Worm (Caenorhabditis elegans) whole organism, young adult: ENCODE results near the gene srj-10.

Experiments
- B0019.2 ChIP-seq: fragments of 200-800 bp; sonication (Bioruptor generic); conservative IDR thresholded peaks from 2 replicates; pipeline ENCODE4 v1.3.6; 2022; ENCODE audit warnings: missing genetic modification reagents, missing genetic modification characterization, missing compliant biosample characterization
- F39B2.1 ChIP-seq: fragments of 200-800 bp; sonication (Bioruptor generic); IDR thresholded peaks from 2 replicates; pipeline ENCODE4 v1.3.6; 2022; ENCODE audit warnings: missing genetic modification reagents, missing genetic modification characterization, missing compliant biosample characterization
- F49E8.2 ChIP-seq: sonication (generic microtip); optimal IDR thresholded peaks from 3 replicates; lab custom pipeline; 2017; ENCODE audit warnings: missing genetic modification characterization, mild to moderate bottlenecking, missing compliant biosample characterization, antibody characterized with exemption, moderate library complexity; ENCODE audit not compliant: insufficient read depth
- lin-26 ChIP-seq: fragments of 200-800 bp; sonication (Bioruptor generic); IDR thresholded peaks from 2 replicates; pipeline ENCODE4 v1.3.6; 2022; ENCODE audit warnings: missing genetic modification reagents, missing genetic modification characterization, missing compliant biosample characterization
- lin-35 ChIP-seq, 3 experiments: fragments of 150-350 bp in 2 of 3; sonication (generic microtip) in 1 of 3; optimal IDR thresholded peaks; 2 replicates each; lab custom pipeline; 2014 to 2018; ENCODE audit warnings: missing biosample characterization in 3 of 3, missing genetic modification characterization in 3 of 3, missing genetic modification reagents in 3 of 3
- madf-3 ChIP-seq: fragments of 200-800 bp; sonication (Bioruptor generic); IDR thresholded peaks from 2 replicates; pipeline ENCODE4 v1.3.6; 2022; ENCODE audit warnings: missing genetic modification reagents, missing genetic modification characterization, missing compliant biosample characterization
- pbrm-1 ChIP-seq: fragments of 200-800 bp; sonication (Bioruptor generic); IDR thresholded peaks from 2 replicates; pipeline ENCODE4 v1.3.6; 2022; ENCODE audit warnings: missing genetic modification reagents, missing genetic modification characterization, missing compliant biosample characterization
- sea-2 ChIP-seq: fragments of 200-800 bp; sonication (Bioruptor generic); IDR thresholded peaks from 2 replicates; pipeline ENCODE4 v1.3.6; 2022; ENCODE audit warnings: missing genetic modification characterization, missing compliant biosample characterization
- somi-1 ChIP-seq: fragments of 200-800 bp; sonication (Bioruptor generic); optimal IDR thresholded peaks from 2 replicates; lab custom pipeline; 2018; ENCODE audit warnings: mild to moderate bottlenecking, missing genetic modification characterization, missing compliant biosample characterization

ce11 chrV:16121451-16121850 lies 47.7 kb upstream of the srj-10 start:
- TF ChIP-seq madf-3 (GFP tag; lab: Robert Waterston, UW): no peak
- TF ChIP-seq sea-2 (GFP tag; lab: Robert Waterston, UW): no peak
- no peak for TF ChIP-seq pbrm-1 (GFP tag; lab: Robert Waterston, UW)
- no peak for TF ChIP-seq F39B2.1 (GFP tag; lab: Robert Waterston, UW)
- TF ChIP-seq somi-1 (GFP tag; lab: Kevin White, UChicago): no peak
- no peak for TF ChIP-seq F49E8.2 (tag; lab: Kevin White, UChicago)
- no peak for TF ChIP-seq B0019.2
- TF ChIP-seq lin-35 (GFP tag; optimal IDR thresholded peaks at IDR 0.05; lab: Kevin White, UChicago): no peak
- no peak for TF ChIP-seq lin-26
